Worm (Caenorhabditis elegans): ENCODE results near the gene Y15E3A.5.

ce11 chrX:15328343-15328742, 12.0 kb upstream of the Y15E3A.5 start:
- no peak for TF ChIP-seq ets-7 (tag; optimal IDR thresholded peaks at IDR 0.05)
- TF ChIP-seq flt-1 (GFP tag; IDR thresholded peaks at IDR 0.05), result no peak
- no peak for TF ChIP-seq ama-1 (optimal IDR thresholded peaks at IDR 0.05)
- TF ChIP-seq tbx-37 (GFP tag; conservative IDR thresholded peaks at IDR 0.05), result no peak
- no peak for TF ChIP-seq sea-1 (GFP tag; conservative IDR thresholded peaks at IDR 0.05)
- TF ChIP-seq ceh-36 (tag; optimal IDR thresholded peaks at IDR 0.05), result no peak
- TF ChIP-seq tbx-11 (GFP tag; IDR thresholded peaks at IDR 0.05), result no peak
- TF ChIP-seq hmbx-1 (tag; optimal IDR thresholded peaks at IDR 0.05), result no peak
